ENCODE assay signal across 1 fruit fly cellular context in the genomic region with DNA sequence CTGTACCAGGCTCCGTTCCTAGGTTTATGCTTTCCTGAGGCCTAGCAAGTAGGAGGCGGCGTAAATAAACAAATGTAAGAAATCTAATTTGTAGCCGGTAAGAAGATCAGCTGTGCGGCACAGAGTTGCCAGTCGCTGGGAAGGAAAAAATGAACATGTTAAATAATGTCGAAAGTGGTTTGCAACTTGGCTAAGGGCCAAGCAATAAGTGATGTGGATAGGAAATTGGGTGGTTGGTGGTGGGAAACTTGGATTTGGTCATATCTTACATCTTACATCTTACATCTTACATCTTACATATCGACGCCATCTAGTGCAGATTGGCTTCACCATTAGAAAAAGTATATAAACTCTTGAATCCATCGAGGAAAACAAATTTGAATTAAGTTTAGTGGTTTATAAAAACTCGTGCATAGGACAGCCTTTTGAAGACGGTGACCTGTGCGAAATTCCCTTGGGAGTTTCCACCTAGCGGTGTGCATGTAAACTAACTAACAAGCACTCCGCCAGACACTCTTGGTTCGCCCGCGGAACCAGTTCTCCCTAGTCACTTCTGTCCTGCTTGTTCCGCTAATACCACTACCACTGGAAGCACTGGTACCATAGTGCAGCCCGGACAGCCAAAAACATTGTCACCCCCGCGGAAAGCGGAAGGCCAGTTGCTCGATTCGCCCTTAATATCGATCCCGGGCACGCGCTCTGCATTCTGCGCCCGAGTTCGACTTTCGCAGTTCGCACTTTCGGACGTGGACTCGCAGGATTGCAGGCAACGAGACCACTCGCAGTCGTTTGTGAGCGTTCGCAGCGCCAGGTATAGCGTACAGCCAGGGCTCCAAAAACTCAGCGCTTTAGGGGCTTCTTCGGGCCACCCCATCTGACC.
TF ChIP-seq lines count a peak whose summit lies in the region.

A gene (minus strand): TSS at position 568 of the 880 bp plus-strand sequence.
A gene (plus strand): TSS at position 778 of the 880 bp plus-strand sequence.

TF ChIP-seq in whole organism, embryonic, 481 proteins besides CTCF, POLR2A, EP300 and RAD21 (continued from another document and continues in another):
- no peak for TF ChIP-seq CG33213 (GFP tag; optimal IDR thresholded peaks at IDR 0.05; lab: Kevin White, UChicago)
- TF ChIP-seq CG10979 (tag; optimal IDR thresholded peaks at IDR 0.05; lab: Kevin White, UChicago): peak; percentile 11
- TF ChIP-seq gfzf (GFP tag; optimal IDR thresholded peaks at IDR 0.05; lab: Kevin White, UChicago): peak; percentile 88
- TF ChIP-seq CG7839 (tag; optimal IDR thresholded peaks at IDR 0.05; lab: Kevin White, UChicago): no peak
- 0 out of 3 replicates have a peak, but pooled peaks have one; percentile 21 for TF ChIP-seq CG6791 (GFP tag; IDR thresholded peaks at IDR 0.05; lab: Robert Waterston, UW; ENCODE audit: partially characterized antibody)
- peak; percentile 13 for TF ChIP-seq CG31365 (tag; optimal IDR thresholded peaks at IDR 0.05; lab: Kevin White, UChicago)
- peak; percentile 38 for TF ChIP-seq Sin3A (optimal IDR thresholded peaks at IDR 0.05; lab: Kevin White, UChicago)
- no peak for TF ChIP-seq PHDP (tag; optimal IDR thresholded peaks at IDR 0.05; lab: Kevin White, UChicago)
- no peak for TF ChIP-seq CG7786 (GFP tag; optimal IDR thresholded peaks at IDR 0.05; lab: Kevin White, UChicago)
- no peak for TF ChIP-seq Nf-YB (GFP tag; optimal IDR thresholded peaks at IDR 0.05; lab: Kevin White, UChicago)
- no peak for TF ChIP-seq Mrtf (GFP tag; IDR thresholded peaks at IDR 0.05; lab: Robert Waterston, UW)
- TF ChIP-seq Dp (GFP tag; optimal IDR thresholded peaks at IDR 0.05; lab: Kevin White, UChicago): peak; percentile 16
- no peak for TF ChIP-seq CG13775 (GFP tag; optimal IDR thresholded peaks at IDR 0.05; lab: Kevin White, UChicago)
- TF ChIP-seq Ssrp (tag; optimal IDR thresholded peaks at IDR 0.05; lab: Kevin White, UChicago): no peak
- no peak for TF ChIP-seq CG18619 (GFP tag; optimal IDR thresholded peaks at IDR 0.05; lab: Kevin White, UChicago)
- no peak for TF ChIP-seq vnd (GFP tag; IDR thresholded peaks at IDR 0.05; lab: Robert Waterston, UW; ENCODE audit: partially characterized antibody)
- TF ChIP-seq pan (optimal IDR thresholded peaks at IDR 0.05; lab: Kevin White, UChicago): no peak
- no peak for TF ChIP-seq pan (GFP tag; optimal IDR thresholded peaks at IDR 0.05 in 1 of 2, IDR thresholded peaks at IDR 0.05 in 1 of 2)
- TF ChIP-seq Opbp (GFP tag; IDR thresholded peaks at IDR 0.05; lab: Robert Waterston, UW; ENCODE audit: partially characterized antibody): peak; percentile 9; the same call in 1 of the 3 replicates
- no peak for TF ChIP-seq tio (GFP tag; optimal IDR thresholded peaks at IDR 0.05; lab: Kevin White, UChicago)
- no peak for TF ChIP-seq bcd (GFP tag; optimal IDR thresholded peaks at IDR 0.05; lab: Kevin White, UChicago)
- TF ChIP-seq CG11723 (GFP tag; optimal IDR thresholded peaks at IDR 0.05; lab: Kevin White, UChicago): no peak
- TF ChIP-seq HmgZ (tag; optimal IDR thresholded peaks at IDR 0.05; lab: Kevin White, UChicago): peak; percentile 47
- TF ChIP-seq CG42726 (GFP tag; IDR thresholded peaks at IDR 0.05; lab: Robert Waterston, UW; ENCODE audit: partially characterized antibody): peak; percentile 46; the same call in 1 of the 2 replicates
- TF ChIP-seq CG14710 (tag; optimal IDR thresholded peaks at IDR 0.05; lab: Kevin White, UChicago): peak; percentile 56
- peak; percentile 51 for TF ChIP-seq phol (tag; optimal IDR thresholded peaks at IDR 0.05; lab: Kevin White, UChicago)
- peak; percentile 22 for TF ChIP-seq CG12659 (GFP tag; optimal IDR thresholded peaks at IDR 0.05; lab: Kevin White, UChicago)
- no peak for TF ChIP-seq Oli (tag; optimal IDR thresholded peaks at IDR 0.05; lab: Kevin White, UChicago)
- TF ChIP-seq CG12942 (GFP tag; optimal IDR thresholded peaks at IDR 0.05; lab: Kevin White, UChicago): no peak
- TF ChIP-seq CG4282 (GFP tag; optimal IDR thresholded peaks at IDR 0.05; lab: Kevin White, UChicago): no peak
- TF ChIP-seq CG32767 (GFP tag; IDR thresholded peaks at IDR 0.05; lab: Robert Waterston, UW): 0 out of 2 replicates have a peak, but pooled peaks have one; percentile 24
- TF ChIP-seq gcm2 (GFP tag; optimal IDR thresholded peaks at IDR 0.05; lab: Kevin White, UChicago): no peak
- TF ChIP-seq Deaf1 (tag; optimal IDR thresholded peaks at IDR 0.05; lab: Kevin White, UChicago): peak; percentile 64
- no peak for TF ChIP-seq CG5953 (GFP tag; IDR thresholded peaks at IDR 0.05; lab: Robert Waterston, UW)
- TF ChIP-seq her (GFP tag; optimal IDR thresholded peaks at IDR 0.05; lab: Kevin White, UChicago): no peak
- no peak for TF ChIP-seq pros (GFP tag; optimal IDR thresholded peaks at IDR 0.05; lab: Kevin White, UChicago)
- peak in 1 of 2 experiments; percentile 75 for TF ChIP-seq insv (GFP tag; optimal IDR thresholded peaks at IDR 0.05; lab: Kevin White, UChicago)
- TF ChIP-seq trh (GFP tag; optimal IDR thresholded peaks at IDR 0.05; lab: Kevin White, UChicago): no peak
- peak; percentile 55 for TF ChIP-seq CG9797 (GFP tag; optimal IDR thresholded peaks at IDR 0.05; lab: Kevin White, UChicago)
- no peak for TF ChIP-seq CG10959 (GFP tag; IDR thresholded peaks at IDR 0.05; lab: Robert Waterston, UW)
- TF ChIP-seq Hey (tag; optimal IDR thresholded peaks at IDR 0.05; lab: Kevin White, UChicago): no peak
- peak; percentile 23 for TF ChIP-seq CHES-1-like (GFP tag; optimal IDR thresholded peaks at IDR 0.05; lab: Kevin White, UChicago)
- TF ChIP-seq az2 (GFP tag; optimal IDR thresholded peaks at IDR 0.05; lab: Kevin White, UChicago): no peak
- 0 out of 2 replicates have a peak, but pooled peaks have one; percentile 21 for TF ChIP-seq unc-4 (GFP tag; IDR thresholded peaks at IDR 0.05; lab: Robert Waterston, UW; ENCODE audit: partially characterized antibody)
- TF ChIP-seq stwl (tag; optimal IDR thresholded peaks at IDR 0.05; lab: Kevin White, UChicago): peak; percentile 17
- no peak for TF ChIP-seq zen (tag; optimal IDR thresholded peaks at IDR 0.05; lab: Kevin White, UChicago)
- peak; percentile 36 for TF ChIP-seq nmo (GFP tag; optimal IDR thresholded peaks at IDR 0.05; lab: Kevin White, UChicago)
- TF ChIP-seq Hmr (GFP tag; optimal IDR thresholded peaks at IDR 0.05; lab: Kevin White, UChicago): peak; percentile 51
- peak; percentile 40 for TF ChIP-seq CG12155 (GFP tag; optimal IDR thresholded peaks at IDR 0.05; lab: Kevin White, UChicago)
- TF ChIP-seq ci (GFP tag; IDR thresholded peaks at IDR 0.05; lab: Robert Waterston, UW): 0 out of 3 replicates have a peak, but pooled peaks have one; percentile 13
- TF ChIP-seq fd102C (GFP tag; optimal IDR thresholded peaks at IDR 0.05; lab: Kevin White, UChicago): no peak
- TF ChIP-seq CG16813 (GFP tag; IDR thresholded peaks at IDR 0.05; lab: Robert Waterston, UW; ENCODE audit: partially characterized antibody): peak; percentile 53; the same call in 2 of the 3 replicates
- TF ChIP-seq CG15696 (tag; optimal IDR thresholded peaks at IDR 0.05; lab: Kevin White, UChicago): peak; percentile 12
- no peak for TF ChIP-seq caup (GFP tag; optimal IDR thresholded peaks at IDR 0.05; lab: Kevin White, UChicago; ENCODE audit: severe bottlenecking)
- TF ChIP-seq CG17912 (GFP tag; optimal IDR thresholded peaks at IDR 0.05; lab: Kevin White, UChicago): no peak
- 0 out of 2 replicates have a peak, but pooled peaks have one; percentile 33 for TF ChIP-seq E2f2 (GFP tag; IDR thresholded peaks at IDR 0.05; lab: Robert Waterston, UW)
- TF ChIP-seq CG11696 (GFP tag; IDR thresholded peaks at IDR 0.05; lab: Robert Waterston, UW): no peak
- no peak for TF ChIP-seq cato (GFP tag; optimal IDR thresholded peaks at IDR 0.05; lab: Kevin White, UChicago; ENCODE audit: borderline replicate concordance)
- TF ChIP-seq CG17829 (tag; optimal IDR thresholded peaks at IDR 0.05; lab: Kevin White, UChicago): peak; percentile 11
- no peak for TF ChIP-seq CG8765 (GFP tag; IDR thresholded peaks at IDR 0.05; lab: Robert Waterston, UW)
- no peak for TF ChIP-seq CG31388 (GFP tag; optimal IDR thresholded peaks at IDR 0.05; lab: Kevin White, UChicago)
- TF ChIP-seq Elba2 (GFP tag; optimal IDR thresholded peaks at IDR 0.05; lab: Kevin White, UChicago): peak; percentile 38
- TF ChIP-seq CG11560 (tag; IDR thresholded peaks at IDR 0.05; lab: Robert Waterston, UW): no peak
- TF ChIP-seq Sry-δ (GFP tag; optimal IDR thresholded peaks at IDR 0.05; lab: Kevin White, UChicago): peak; percentile 53
- TF ChIP-seq Dbx (GFP tag; IDR thresholded peaks at IDR 0.05; lab: Robert Waterston, UW): no peak
- TF ChIP-seq jigr1 (GFP tag; IDR thresholded peaks at IDR 0.05; lab: Robert Waterston, UW): no peak
- peak; percentile 33; the same call in 1 of the 2 replicates for TF ChIP-seq CG9932 (GFP tag; IDR thresholded peaks at IDR 0.05; lab: Robert Waterston, UW)
- TF ChIP-seq tgo (GFP tag; IDR thresholded peaks at IDR 0.05; lab: Robert Waterston, UW): no peak
- peak; percentile 18; the same call in 1 of the 3 replicates for TF ChIP-seq row (GFP tag; IDR thresholded peaks at IDR 0.05; lab: Robert Waterston, UW)
- TF ChIP-seq Xbp1 (GFP tag; optimal IDR thresholded peaks at IDR 0.05; lab: Kevin White, UChicago): peak; percentile 29
- TF ChIP-seq sim (GFP tag; IDR thresholded peaks at IDR 0.05; lab: Robert Waterston, UW): no peak
- TF ChIP-seq CG10366 (GFP tag; IDR thresholded peaks at IDR 0.05; lab: Robert Waterston, UW): no peak
- no peak for TF ChIP-seq salm (tag; optimal IDR thresholded peaks at IDR 0.05; lab: Kevin White, UChicago)
- no peak for TF ChIP-seq C15 (GFP tag; IDR thresholded peaks at IDR 0.05; lab: Robert Waterston, UW)
- no peak for TF ChIP-seq btn (GFP tag; optimal IDR thresholded peaks at IDR 0.05; lab: Kevin White, UChicago)
- no peak for TF ChIP-seq Hand (GFP tag; optimal IDR thresholded peaks at IDR 0.05; lab: Kevin White, UChicago)
- TF ChIP-seq Jarid2 (GFP tag; optimal IDR thresholded peaks at IDR 0.05; lab: Kevin White, UChicago): no peak
- no peak for TF ChIP-seq CG14050 (GFP tag; IDR thresholded peaks at IDR 0.05; lab: Robert Waterston, UW)
- peak; percentile 99 for TF ChIP-seq onecut (GFP tag; IDR thresholded peaks at IDR 0.05; lab: Robert Waterston, UW)
- no peak for TF ChIP-seq CG30403 (GFP tag; optimal IDR thresholded peaks at IDR 0.05; lab: Kevin White, UChicago)
- TF ChIP-seq jumu (GFP tag; optimal IDR thresholded peaks at IDR 0.05; lab: Kevin White, UChicago): no peak
- TF ChIP-seq pho (GFP tag; optimal IDR thresholded peaks at IDR 0.05; lab: Kevin White, UChicago): no peak
- no peak for TF ChIP-seq CG11247 (GFP tag; IDR thresholded peaks at IDR 0.05; lab: Robert Waterston, UW)
- TF ChIP-seq CG15073 (GFP tag; optimal IDR thresholded peaks at IDR 0.05; lab: Kevin White, UChicago): no peak
- no peak for TF ChIP-seq zfh1 (GFP tag; IDR thresholded peaks at IDR 0.05; lab: Robert Waterston, UW)
- no peak for TF ChIP-seq gro (GFP tag; optimal IDR thresholded peaks at IDR 0.05; lab: Kevin White, UChicago)
- no peak for TF ChIP-seq cad (GFP tag; optimal IDR thresholded peaks at IDR 0.05; lab: Kevin White, UChicago)
- no peak for TF ChIP-seq hbn (GFP tag; IDR thresholded peaks at IDR 0.05; lab: Robert Waterston, UW; ENCODE audit: partially characterized antibody)
- no peak for TF ChIP-seq dm (GFP tag; optimal IDR thresholded peaks at IDR 0.05; lab: Kevin White, UChicago)
- TF ChIP-seq CG4617 (GFP tag; optimal IDR thresholded peaks at IDR 0.05; lab: Kevin White, UChicago; ENCODE audit: borderline replicate concordance): no peak
- no peak for TF ChIP-seq wdn (GFP tag; IDR thresholded peaks at IDR 0.05; lab: Robert Waterston, UW)
- peak; percentile 31 for TF ChIP-seq CG2712 (tag; optimal IDR thresholded peaks at IDR 0.05; lab: Kevin White, UChicago)
- TF ChIP-seq HmgD (GFP tag; optimal IDR thresholded peaks at IDR 0.05; lab: Kevin White, UChicago): peak; percentile 67
- peak; percentile 9 for TF ChIP-seq CG10147 (GFP tag; optimal IDR thresholded peaks at IDR 0.05; lab: Kevin White, UChicago)
- peak; percentile 55 for TF ChIP-seq Myb (GFP tag; optimal IDR thresholded peaks at IDR 0.05; lab: Kevin White, UChicago)
- TF ChIP-seq CG12104 (GFP tag; optimal IDR thresholded peaks at IDR 0.05; lab: Kevin White, UChicago): no peak
- TF ChIP-seq Lpt (GFP tag; optimal IDR thresholded peaks at IDR 0.05; lab: Kevin White, UChicago): no peak
- TF ChIP-seq Med (GFP tag; lab: Kevin White, UChicago): peak; percentile 42
- TF ChIP-seq CG12744 (GFP tag; optimal IDR thresholded peaks at IDR 0.05; lab: Kevin White, UChicago): no peak
- no peak for TF ChIP-seq ken (GFP tag; IDR thresholded peaks at IDR 0.05; lab: Robert Waterston, UW)
- no peak for TF ChIP-seq zf30C (GFP tag; optimal IDR thresholded peaks at IDR 0.05; lab: Kevin White, UChicago)
- no peak for TF ChIP-seq br (optimal IDR thresholded peaks at IDR 0.05; lab: Kevin White, UChicago)
- TF ChIP-seq CG9215 (GFP tag; IDR thresholded peaks at IDR 0.05; lab: Robert Waterston, UW): no peak
- TF ChIP-seq CG18599 (GFP tag; optimal IDR thresholded peaks at IDR 0.05; lab: Kevin White, UChicago): peak; percentile 6
- no peak for TF ChIP-seq Side (GFP tag; optimal IDR thresholded peaks at IDR 0.05; lab: Kevin White, UChicago)
- TF ChIP-seq HLH4C (GFP tag; IDR thresholded peaks at IDR 0.05; lab: Robert Waterston, UW; ENCODE audit: partially characterized antibody): no peak
- no peak for TF ChIP-seq Hmx (GFP tag; optimal IDR thresholded peaks at IDR 0.05; lab: Kevin White, UChicago)
- no peak; the same call in 1 of the 2 replicates for TF ChIP-seq inv (GFP tag; IDR thresholded peaks at IDR 0.05; lab: Robert Waterston, UW; ENCODE audit: partially characterized antibody)
- peak; percentile 97 for TF ChIP-seq pita (GFP tag; optimal IDR thresholded peaks at IDR 0.05; lab: Kevin White, UChicago)
- no peak for TF ChIP-seq NFAT (GFP tag; IDR thresholded peaks at IDR 0.05; lab: Robert Waterston, UW)
- no peak for TF ChIP-seq Fer1 (GFP tag; optimal IDR thresholded peaks at IDR 0.05; lab: Kevin White, UChicago)
- peak; percentile 47 for TF ChIP-seq BEAF-32 (GFP tag; optimal IDR thresholded peaks at IDR 0.05; lab: Kevin White, UChicago)
- TF ChIP-seq CG11504 (tag; optimal IDR thresholded peaks at IDR 0.05; lab: Kevin White, UChicago): peak; percentile 11
- no peak for TF ChIP-seq CG3995 (GFP tag; optimal IDR thresholded peaks at IDR 0.05; lab: Kevin White, UChicago)
- peak; percentile 64 for TF ChIP-seq sens (GFP tag; lab: Kevin White, UChicago)
- peak; percentile 57 to 96 for TF ChIP-seq crp (GFP tag; optimal IDR thresholded peaks at IDR 0.05; lab: Kevin White, UChicago)
- TF ChIP-seq fd3F (GFP tag; optimal IDR thresholded peaks at IDR 0.05; lab: Kevin White, UChicago): no peak
- TF ChIP-seq CG1603 (tag; optimal IDR thresholded peaks at IDR 0.05; lab: Kevin White, UChicago): peak; percentile 69
- 0 out of 2 replicates have a peak, but pooled peaks have one; percentile 20 for TF ChIP-seq sna (GFP tag; IDR thresholded peaks at IDR 0.05; lab: Robert Waterston, UW; ENCODE audit: partially characterized antibody)
- no peak for TF ChIP-seq en (GFP tag; optimal IDR thresholded peaks at IDR 0.05; lab: Kevin White, UChicago)
